Fruit fly (Drosophila melanogaster) whole organism, embryonic: ENCODE results near the gene SMC1.
A peak's percentile ranks its signal among the peaks of the same experiment; 100 is the strongest.

Source experiments
- Abd-B ChIP-seq: fragments of 200-800 bp; sonication (Bioruptor generic); optimal IDR thresholded peaks from 2 replicates; lab custom pipeline; 2018; ENCODE audit warnings: missing biosample characterization, mild to moderate bottlenecking, missing genetic modification characterization, moderate library complexity
- CG11504 ChIP-seq: fragments of 200-800 bp; sonication (Bioruptor generic); optimal IDR thresholded peaks from 3 replicates; lab custom pipeline; 2019; ENCODE audit warnings: missing biosample characterization, mild to moderate bottlenecking, missing genetic modification characterization, moderate library complexity
- CG12219 ChIP-seq: fragments of 200-800 bp; sonication (Bioruptor generic); optimal IDR thresholded peaks from 3 replicates; lab custom pipeline; 2018; ENCODE audit warnings: missing biosample characterization, mild to moderate bottlenecking, missing genetic modification characterization
- CG13296 ChIP-seq: fragments of 200-800 bp; sonication (Bioruptor generic); optimal IDR thresholded peaks from 3 replicates; lab custom pipeline; 2018; ENCODE audit warnings: missing biosample characterization, mild to moderate bottlenecking, missing genetic modification characterization
- CG14014 ChIP-seq: fragments of 200-800 bp; sonication (Bioruptor generic); IDR thresholded peaks from 2 replicates; pipeline ENCODE4 v1.3.6; 2022; ENCODE audit warnings: missing biosample characterization, missing genetic modification characterization
- CG17328 ChIP-seq: fragments of 200-800 bp; sonication (Bioruptor generic); IDR thresholded peaks from 2 replicates; pipeline ENCODE4 v1.3.6; 2022; ENCODE audit warnings: missing biosample characterization, missing genetic modification characterization
- CG17568 ChIP-seq: fragments of 200-800 bp; sonication (Bioruptor generic); optimal IDR thresholded peaks from 2 replicates; lab custom pipeline; 2018; ENCODE audit warnings: missing biosample characterization, mild to moderate bottlenecking, missing genetic modification characterization, moderate library complexity
- CG18011 ChIP-seq: fragments of 200-800 bp; sonication (Bioruptor generic); optimal IDR thresholded peaks from 2 replicates; lab custom pipeline; 2017; ENCODE audit warnings: missing biosample characterization, missing genetic modification characterization, mild to moderate bottlenecking, moderate library complexity, missing genotype
- CG18262 ChIP-seq: fragments of 200-800 bp; optimal IDR thresholded peaks from 3 replicates; lab custom pipeline; 2019; ENCODE audit warnings: missing biosample characterization, mild to moderate bottlenecking, missing genetic modification characterization, moderate library complexity
- CG18619 ChIP-seq: fragments of 200-800 bp; sonication (Bioruptor generic); optimal IDR thresholded peaks from 3 replicates; lab custom pipeline; 2017; ENCODE audit warnings: missing biosample characterization, mild to moderate bottlenecking, missing genetic modification characterization
- CG2129 ChIP-seq: fragments of 200-800 bp; sonication (Bioruptor generic); IDR thresholded peaks from 2 replicates; pipeline ENCODE4 v1.3.6; 2022; ENCODE audit warnings: missing biosample characterization, missing genetic modification characterization; ENCODE audit not compliant: partially characterized antibody
- CG2678 ChIP-seq: fragments of 200-800 bp; sonication (Bioruptor generic); optimal IDR thresholded peaks from 3 replicates; lab custom pipeline; 2019; ENCODE audit warnings: missing biosample characterization, mild to moderate bottlenecking, missing genetic modification characterization, moderate library complexity
- CG30403 ChIP-seq: fragments of 200-800 bp; sonication (Bioruptor generic); optimal IDR thresholded peaks from 3 replicates; lab custom pipeline; 2016; ENCODE audit warnings: missing biosample characterization, missing genetic modification characterization
- CG3163 ChIP-seq: fragments of 200-800 bp; sonication (Bioruptor generic); optimal IDR thresholded peaks from 3 replicates; lab custom pipeline; 2016; ENCODE audit warnings: missing biosample characterization, missing genetic modification characterization
- CG33557 ChIP-seq: fragments of 200-800 bp; sonication (Bioruptor generic); optimal IDR thresholded peaks from 2 replicates; lab custom pipeline; 2019; ENCODE audit warnings: missing biosample characterization, mild to moderate bottlenecking, missing genetic modification characterization, moderate library complexity
- CG5180 ChIP-seq: fragments of 200-800 bp; sonication (Bioruptor generic); optimal IDR thresholded peaks from 3 replicates; lab custom pipeline; 2017; ENCODE audit warnings: missing biosample characterization, missing genetic modification characterization, mild to moderate bottlenecking, moderate library complexity, missing genetic modification reagents
- CG6689 ChIP-seq: fragments of 200-800 bp; sonication (Bioruptor generic); IDR thresholded peaks from 2 replicates; pipeline ENCODE4 v1.3.6; 2022; ENCODE audit warnings: missing biosample characterization, missing genetic modification characterization
- CG7839 ChIP-seq: fragments of 200-800 bp; sonication (Bioruptor generic); optimal IDR thresholded peaks from 3 replicates; lab custom pipeline; 2018; ENCODE audit warnings: missing biosample characterization, mild to moderate bottlenecking, missing genetic modification characterization, moderate library complexity
- CG8388 ChIP-seq: fragments of 200-800 bp; sonication (Bioruptor generic); optimal IDR thresholded peaks from 2 replicates; lab custom pipeline; 2019; ENCODE audit warnings: missing biosample characterization, mild to moderate bottlenecking, missing genetic modification characterization, moderate library complexity
- Gug ChIP-seq: fragments of 200-800 bp; sonication (Bioruptor generic); IDR thresholded peaks from 4 replicates; pipeline ENCODE4 v1.3.6; 2022; ENCODE audit warnings: missing biosample characterization, missing genetic modification characterization
- HLH3B ChIP-seq: fragments of 200-800 bp; sonication (Bioruptor generic); IDR thresholded peaks from 2 replicates; pipeline ENCODE4 v1.3.6; 2022; ENCODE audit warnings: missing biosample characterization, missing genetic modification characterization
- Hmx ChIP-seq: fragments of 200-800 bp; sonication (Bioruptor generic); optimal IDR thresholded peaks from 2 replicates; lab custom pipeline; 2016; ENCODE audit warnings: missing biosample characterization, missing genetic modification characterization
- Hr51 ChIP-seq, 2 experiments: fragments of 200-800 bp; sonication (Bioruptor generic); optimal IDR thresholded peaks; 2 replicates in 1 of 2; 3 replicates in 1 of 2; lab custom pipeline; 2016 to 2018; ENCODE audit warnings: missing biosample characterization in 2 of 2, missing genetic modification characterization in 2 of 2, mild to moderate bottlenecking in 1 of 2, moderate library complexity in 1 of 2
- Hr78 ChIP-seq, 2 experiments: fragments of 200-800 bp in 1 of 2; fragments of >200 bp in 1 of 2; sonication (Bioruptor generic) in 1 of 2; optimal IDR thresholded peaks; 2 replicates each; lab custom pipeline; 2017 to 2019; ENCODE audit warnings: missing biosample characterization in 2 of 2, missing genetic modification characterization in 2 of 2, mild to moderate bottlenecking in 1 of 2, moderate library complexity in 1 of 2
- Meics ChIP-seq: fragments of 200-800 bp; sonication (Bioruptor generic); optimal IDR thresholded peaks from 2 replicates; lab custom pipeline; 2017; ENCODE audit warnings: missing biosample characterization, mild to moderate bottlenecking, missing genetic modification characterization
- Nf-YB ChIP-seq: fragments of 200-800 bp; sonication (Bioruptor generic); optimal IDR thresholded peaks from 3 replicates; lab custom pipeline; 2019; ENCODE audit warnings: missing biosample characterization, mild to moderate bottlenecking, missing genetic modification characterization, moderate library complexity
- Sox100B ChIP-seq: fragments of 200-800 bp; sonication (Bioruptor generic); optimal IDR thresholded peaks from 3 replicates; lab custom pipeline; 2018; ENCODE audit warnings: missing biosample characterization, mild to moderate bottlenecking, missing genetic modification characterization
- Trl ChIP-seq, 3 experiments: fragments of >200 bp in 2 of 3; fragments of 200-800 bp in 1 of 3; sonication (Bioruptor generic) in 1 of 3; optimal IDR thresholded peaks; 2 replicates in 1 of 3; 3 replicates in 2 of 3; lab custom pipeline; 2016 to 2017; ENCODE audit warnings: missing biosample characterization in 1 of 3, missing genetic modification characterization in 1 of 3
- ash1 ChIP-seq: fragments of 200-800 bp; sonication (Bioruptor generic); optimal IDR thresholded peaks from 2 replicates; lab custom pipeline; 2018; ENCODE audit warnings: missing biosample characterization, mild to moderate bottlenecking, missing genetic modification characterization
- bbx ChIP-seq: fragments of 200-800 bp; sonication (Bioruptor generic); IDR thresholded peaks from 2 replicates; pipeline ENCODE4 v1.3.6; 2022; ENCODE audit warnings: missing biosample characterization, missing genetic modification characterization; ENCODE audit not compliant: partially characterized antibody
- cad ChIP-seq: fragments of >200 bp; optimal IDR thresholded peaks from 2 replicates; lab custom pipeline; 2017; ENCODE audit warnings: missing biosample characterization, missing genetic modification characterization
- ci ChIP-seq: fragments of 200-800 bp; sonication (Bioruptor generic); IDR thresholded peaks from 3 replicates; pipeline ENCODE4 v1.3.6; 2022; ENCODE audit warnings: missing biosample characterization, missing genetic modification characterization
- dmrt11E ChIP-seq: fragments of 200-800 bp; sonication (Bioruptor generic); optimal IDR thresholded peaks from 3 replicates; lab custom pipeline; 2018; ENCODE audit warnings: missing biosample characterization, mild to moderate bottlenecking, missing genetic modification characterization, moderate library complexity
- eve ChIP-seq, 2 experiments: fragments of >200 bp; optimal IDR thresholded peaks; 2 replicates each; lab custom pipeline; 2017; ENCODE audit warnings: missing biosample characterization in 2 of 2, missing genetic modification characterization in 2 of 2
- inv ChIP-seq: fragments of 200-800 bp; sonication (Bioruptor generic); IDR thresholded peaks from 2 replicates; pipeline ENCODE4 v1.3.6; 2022; ENCODE audit warnings: missing biosample characterization, missing genetic modification characterization; ENCODE audit not compliant: partially characterized antibody
- ken ChIP-seq: fragments of 200-800 bp; sonication (Bioruptor generic); IDR thresholded peaks from 3 replicates; pipeline ENCODE4 v1.3.6; 2022; ENCODE audit warnings: missing biosample characterization, missing genetic modification characterization
- maf-S ChIP-seq: fragments of 200-800 bp; sonication (Bioruptor generic); optimal IDR thresholded peaks from 2 replicates; lab custom pipeline; 2016; ENCODE audit warnings: missing biosample characterization, missing genetic modification characterization
- nmo ChIP-seq: fragments of 200-800 bp; sonication (Bioruptor generic); optimal IDR thresholded peaks from 2 replicates; lab custom pipeline; 2018; ENCODE audit warnings: missing biosample characterization, mild to moderate bottlenecking, missing genetic modification characterization, moderate library complexity
- pan ChIP-seq, 4 experiments: fragments of >200 bp in 3 of 4; fragments of 200-800 bp in 1 of 4; sonication (Bioruptor generic) in 1 of 4; optimal IDR thresholded peaks in 3 of 4; IDR thresholded peaks in 1 of 4; 2 replicates each; pipeline versions ENCODE4 v1.3.6 to Lab custom; 2017 to 2022; ENCODE audit warnings: missing biosample characterization in 2 of 4, missing genetic modification characterization in 2 of 4, mixed read lengths in 1 of 4
- peb ChIP-seq: fragments of 200-800 bp; sonication (Bioruptor generic); IDR thresholded peaks from 2 replicates; pipeline ENCODE4 v1.3.6; 2022; ENCODE audit warnings: missing biosample characterization, missing genetic modification characterization
- prd ChIP-seq, 3 experiments: fragments of >200 bp in 2 of 3; fragments of 200-800 bp in 1 of 3; sonication (Bioruptor generic) in 1 of 3; optimal IDR thresholded peaks in 2 of 3; IDR thresholded peaks in 1 of 3; 2 replicates in 2 of 3; 3 replicates in 1 of 3; pipeline versions ENCODE4 v1.3.6 to Lab custom; 2017 to 2022; ENCODE audit warnings: missing biosample characterization in 1 of 3, missing genetic modification characterization in 1 of 3
- seq ChIP-seq: fragments of 200-800 bp; sonication (Bioruptor generic); IDR thresholded peaks from 2 replicates; pipeline ENCODE4 v1.3.6; 2022; ENCODE audit warnings: missing biosample characterization, missing genetic modification characterization
- sr ChIP-seq: fragments of 200-800 bp; sonication (Bioruptor generic); IDR thresholded peaks from 3 replicates; pipeline ENCODE4 v1.3.6; 2022; ENCODE audit warnings: missing biosample characterization, missing genetic modification characterization
- tll ChIP-seq, 2 experiments: fragments of 200-800 bp in 1 of 2; fragments of >200 bp in 1 of 2; sonication (Bioruptor generic) in 1 of 2; optimal IDR thresholded peaks; 2 replicates each; lab custom pipeline; 2017 to 2019; ENCODE audit warnings: missing biosample characterization in 2 of 2, missing genetic modification characterization in 2 of 2, mild to moderate bottlenecking in 1 of 2, moderate library complexity in 1 of 2
- unpg ChIP-seq: fragments of 200-800 bp; sonication (Bioruptor generic); optimal IDR thresholded peaks from 3 replicates; lab custom pipeline; 2018; ENCODE audit warnings: missing biosample characterization, mild to moderate bottlenecking, missing genetic modification characterization, moderate library complexity
- wek ChIP-seq: fragments of 200-800 bp; sonication (Bioruptor generic); optimal IDR thresholded peaks from 3 replicates; lab custom pipeline; 2018; ENCODE audit warnings: missing biosample characterization, mild to moderate bottlenecking, missing genetic modification characterization, moderate library complexity

The SMC1 gene

DNA sequence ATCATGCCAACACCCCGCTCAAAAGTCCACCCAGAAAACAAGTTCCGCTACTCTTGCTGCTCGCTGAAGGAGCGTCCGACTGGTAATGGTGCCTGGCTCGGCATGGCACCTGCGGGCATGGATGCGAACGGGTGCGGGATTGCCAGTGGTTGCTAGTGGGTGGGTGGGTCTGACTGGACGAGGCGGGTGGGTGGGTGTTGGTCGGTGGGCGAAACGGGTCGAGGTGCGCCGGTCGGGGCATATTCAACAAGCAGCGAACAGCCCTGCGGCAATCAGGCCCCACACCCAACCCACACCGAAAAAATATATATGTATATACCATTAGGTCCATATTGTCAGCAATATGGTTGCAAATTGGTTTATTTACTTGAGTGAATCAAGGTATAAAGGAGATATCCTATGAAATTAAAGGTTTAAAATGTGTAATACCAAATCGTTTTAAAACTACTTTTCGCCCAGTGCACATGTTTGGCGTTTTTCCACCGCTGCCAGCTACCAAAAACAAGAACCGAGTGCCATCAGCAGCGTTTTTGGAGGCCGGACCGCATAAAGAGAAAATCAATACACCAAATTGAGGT lies 47.4 kb upstream of the SMC1 start (continued):
- TF ChIP-seq CG17328 (0 out of 2 replicates have a peak, but pooled peaks have one; percentile 30), wek (GFP tag; lab: Kevin White, UChicago) (no peak), CG11504 (peak; percentile 78), unpg (GFP tag; lab: Kevin White, UChicago) (peak; percentile 69), CG12219 (GFP tag; lab: Kevin White, UChicago) (peak; percentile 64), ash1 (no peak), Hr78 (GFP tag; optimal IDR thresholded peaks at IDR 0.05; lab: Kevin White, UChicago) (peak in 1 of 2 experiments; percentile 43), Nf-YB (GFP tag; lab: Kevin White, UChicago) (peak; percentile 13), Abd-B (GFP tag; lab: Kevin White, UChicago) (no peak), dmrt11E (tag; lab: Kevin White, UChicago) (peak; percentile 4), eve (GFP tag; optimal IDR thresholded peaks at IDR 0.05; lab: Kevin White, UChicago) (peak in 1 of 2 experiments; percentile 73), CG13296 (GFP tag; lab: Kevin White, UChicago) (peak; percentile 43), pan (optimal IDR thresholded peaks at IDR 0.05; lab: Kevin White, UChicago) (no peak), pan (GFP tag; optimal IDR thresholded peaks at IDR 0.05 in 1 of 2, IDR thresholded peaks at IDR 0.05 in 1 of 2) (peak in 1 of 2 experiments; percentile 76), Gug (GFP tag; lab: Robert Waterston, UW) (peak; percentile 9; the same call in 1 of the 4 replicates), CG5180 (GFP tag; lab: Kevin White, UChicago) (peak; percentile 7), HLH3B (GFP tag; lab: Robert Waterston, UW) (peak; percentile 72), CG17568 (GFP tag; lab: Kevin White, UChicago) (peak; percentile 18), cad (no peak), nmo (GFP tag; lab: Kevin White, UChicago) (peak; percentile 65), CG30403 (GFP tag; lab: Kevin White, UChicago) (peak; percentile 50), CG2678 (peak; percentile 69), CG18619 (GFP tag; lab: Kevin White, UChicago) (peak; percentile 64), maf-S (GFP tag; lab: Kevin White, UChicago) (no peak), inv (GFP tag; lab: Robert Waterston, UW) (no peak), CG2129 (GFP tag; lab: Robert Waterston, UW) (no peak), Hmx (GFP tag; lab: Kevin White, UChicago) (no peak), CG8388 (GFP tag; lab: Kevin White, UChicago) (peak; percentile 30), CG18262 (tag; lab: Kevin White, UChicago) (peak; percentile 45), CG33557 (no peak), prd (optimal IDR thresholded peaks at IDR 0.05; lab: Kevin White, UChicago) (no peak), prd (GFP tag; IDR thresholded peaks at IDR 0.05; lab: Robert Waterston, UW) (peak; percentile 75), CG3163 (GFP tag; lab: Kevin White, UChicago) (no peak), peb (no peak), ken (GFP tag; lab: Robert Waterston, UW) (peak; percentile 45; the same call in 1 of the 3 replicates), CG6689 (GFP tag; lab: Robert Waterston, UW) (peak; percentile 68), Hr51 (GFP tag; optimal IDR thresholded peaks at IDR 0.05; lab: Kevin White, UChicago) (peak in 1 of 2 experiments; percentile 73), Trl (optimal IDR thresholded peaks at IDR 0.05; lab: Kevin White, UChicago) (no peak), Trl (GFP tag; optimal IDR thresholded peaks at IDR 0.05; lab: Kevin White, UChicago) (no peak), Meics (GFP tag; lab: Kevin White, UChicago) (peak; percentile 69), bbx (no peak), CG14014 (peak; percentile 78), seq (GFP tag; lab: Robert Waterston, UW) (peak; percentile 79), CG7839 (peak; percentile 72), CG18011 (GFP tag; lab: Kevin White, UChicago) (no peak), sr (GFP tag; lab: Robert Waterston, UW) (peak; percentile 62; the same call in 1 of the 3 replicates), tll (GFP tag; optimal IDR thresholded peaks at IDR 0.05; lab: Kevin White, UChicago) (no peak), ci (GFP tag; lab: Robert Waterston, UW) (peak; percentile 79), Sox100B (GFP tag; lab: Kevin White, UChicago) (peak; percentile 18)
